Worm (Caenorhabditis elegans) whole organism, young adult: Measurements from ENCODE around the gene cuc-1.

Source experiments
- B0019.2 ChIP-seq: fragments of 200-800 bp; sonication (Bioruptor generic); conservative IDR thresholded peaks from 2 replicates; pipeline ENCODE4 v1.3.6; 2022; ENCODE audit warnings: missing genetic modification reagents, missing genetic modification characterization, missing compliant biosample characterization
- B0035.1 ChIP-seq: sonication (generic microtip); optimal IDR thresholded peaks from 2 replicates; lab custom pipeline; 2016; ENCODE audit warnings: missing genetic modification characterization, mild to moderate bottlenecking, missing compliant biosample characterization, missing genotype, missing genetic modification reagents
- Y79H2A.3 ChIP-seq: fragments of 200-800 bp; sonication (Bioruptor generic); conservative IDR thresholded peaks from 2 replicates; pipeline ENCODE4 v1.3.6; 2022; ENCODE audit warnings: missing genetic modification reagents, missing genetic modification characterization, missing compliant biosample characterization
- akir-1 ChIP-seq: fragments of 200-800 bp; sonication (Bioruptor generic); optimal IDR thresholded peaks from 2 replicates; lab custom pipeline; 2018; ENCODE audit warnings: mild to moderate bottlenecking, missing genetic modification characterization, moderate library complexity, missing compliant biosample characterization
- ama-1 ChIP-seq, 3 experiments: fragments of 150-350 bp in 1 of 3; sonication (generic microtip) in 2 of 3; optimal IDR thresholded peaks; 2 replicates each; lab custom pipeline; 2014 to 2018; ENCODE audit warnings: missing biosample characterization in 2 of 3, missing genetic modification characterization in 2 of 3, missing genetic modification reagents in 2 of 3
- aptf-3 ChIP-seq: fragments of 200-800 bp; sonication (Bioruptor generic); IDR thresholded peaks from 2 replicates; pipeline ENCODE4 v1.3.6; 2022; ENCODE audit warnings: missing genetic modification characterization, missing compliant biosample characterization
- bed-1 ChIP-seq: fragments of 200-800 bp; sonication (Bioruptor generic); IDR thresholded peaks from 2 replicates; pipeline ENCODE4 v1.3.6; 2022; ENCODE audit warnings: missing genetic modification reagents, missing genetic modification characterization, missing compliant biosample characterization
- hmg-1.2 ChIP-seq: fragments of 200-800 bp; sonication (Bioruptor generic); IDR thresholded peaks from 2 replicates; pipeline ENCODE4 v1.3.6; 2022; ENCODE audit warnings: missing genetic modification reagents, missing genetic modification characterization, missing compliant biosample characterization
- lin-35 ChIP-seq, 3 experiments: fragments of 150-350 bp in 2 of 3; sonication (generic microtip) in 1 of 3; optimal IDR thresholded peaks; 2 replicates each; lab custom pipeline; 2014 to 2018; ENCODE audit warnings: missing biosample characterization in 3 of 3, missing genetic modification characterization in 3 of 3, missing genetic modification reagents in 3 of 3
- mxl-1 ChIP-seq: sonication (generic microtip); optimal IDR thresholded peaks from 2 replicates; lab custom pipeline; 2016; ENCODE audit warnings: missing genetic modification characterization, missing compliant biosample characterization
- nfya-1 ChIP-seq: sonication (generic microtip); optimal IDR thresholded peaks from 2 replicates; lab custom pipeline; 2017; ENCODE audit warnings: antibody characterized with exemption, missing compliant biosample characterization, missing genetic modification characterization, borderline replicate concordance; ENCODE audit not compliant: insufficient read depth
- repo-1 ChIP-seq: sonication (generic microtip); optimal IDR thresholded peaks from 2 replicates; lab custom pipeline; 2017; ENCODE audit warnings: mild to moderate bottlenecking, missing genetic modification characterization, missing compliant biosample characterization
- snpc-4 ChIP-seq, 5 experiments: fragments of 150-350 bp in 1 of 5; sonication (generic microtip) in 4 of 5; optimal IDR thresholded peaks; 2 replicates each; lab custom pipeline; 2014 to 2018; ENCODE audit warnings: missing genetic modification characterization in 5 of 5, missing biosample characterization in 3 of 5, antibody characterized with exemption in 2 of 5, mild to moderate bottlenecking in 2 of 5, missing compliant biosample characterization in 2 of 5, missing genotype in 2 of 5, moderate library complexity in 2 of 5, missing genetic modification reagents in 1 of 5
- unc-62 ChIP-seq: fragments of 150-350 bp; optimal IDR thresholded peaks from 2 replicates; lab custom pipeline; 2014; ENCODE audit warnings: missing biosample characterization, missing genetic modification reagents, missing genetic modification characterization

ce11 chrIII:7855468-7855867 lies 5.3 kb downstream of the cuc-1 start:
- TF ChIP-seq B0019.2 (GFP tag; lab: Robert Waterston, UW) (no peak), nfya-1 (no peak), lin-35 (GFP tag; optimal IDR thresholded peaks at IDR 0.05; lab: Kevin White, UChicago) (peak in 1 of 3 experiments; percentile 22), akir-1 (no peak), B0035.1 (tag; lab: Kevin White, UChicago) (no peak), mxl-1 (tag; lab: Kevin White, UChicago) (no peak), unc-62 (GFP tag; lab: Kevin White, UChicago) (no peak), repo-1 (tag; lab: Kevin White, UChicago) (no peak), Y79H2A.3 (GFP tag; lab: Robert Waterston, UW) (no peak), hmg-1.2 (peak; percentile 20; the same call in 1 of the 2 replicates), aptf-3 (GFP tag; lab: Robert Waterston, UW) (no peak), bed-1 (GFP tag; lab: Robert Waterston, UW) (no peak), ama-1 (optimal IDR thresholded peaks at IDR 0.05; lab: Kevin White, UChicago) (no peak), ama-1 (GFP tag; optimal IDR thresholded peaks at IDR 0.05; lab: Kevin White, UChicago) (peak in 1 of 2 experiments; percentile 88), snpc-4 (GFP tag; optimal IDR thresholded peaks at IDR 0.05; lab: Kevin White, UChicago) (peak; percentile 20), snpc-4 (tag; optimal IDR thresholded peaks at IDR 0.05; lab: Kevin White, UChicago) (peak in 1 of 4 experiments; percentile 53)
